Comparison of ENCODE assay signal across 5 fruit fly cellular contexts in the genomic region with DNA sequence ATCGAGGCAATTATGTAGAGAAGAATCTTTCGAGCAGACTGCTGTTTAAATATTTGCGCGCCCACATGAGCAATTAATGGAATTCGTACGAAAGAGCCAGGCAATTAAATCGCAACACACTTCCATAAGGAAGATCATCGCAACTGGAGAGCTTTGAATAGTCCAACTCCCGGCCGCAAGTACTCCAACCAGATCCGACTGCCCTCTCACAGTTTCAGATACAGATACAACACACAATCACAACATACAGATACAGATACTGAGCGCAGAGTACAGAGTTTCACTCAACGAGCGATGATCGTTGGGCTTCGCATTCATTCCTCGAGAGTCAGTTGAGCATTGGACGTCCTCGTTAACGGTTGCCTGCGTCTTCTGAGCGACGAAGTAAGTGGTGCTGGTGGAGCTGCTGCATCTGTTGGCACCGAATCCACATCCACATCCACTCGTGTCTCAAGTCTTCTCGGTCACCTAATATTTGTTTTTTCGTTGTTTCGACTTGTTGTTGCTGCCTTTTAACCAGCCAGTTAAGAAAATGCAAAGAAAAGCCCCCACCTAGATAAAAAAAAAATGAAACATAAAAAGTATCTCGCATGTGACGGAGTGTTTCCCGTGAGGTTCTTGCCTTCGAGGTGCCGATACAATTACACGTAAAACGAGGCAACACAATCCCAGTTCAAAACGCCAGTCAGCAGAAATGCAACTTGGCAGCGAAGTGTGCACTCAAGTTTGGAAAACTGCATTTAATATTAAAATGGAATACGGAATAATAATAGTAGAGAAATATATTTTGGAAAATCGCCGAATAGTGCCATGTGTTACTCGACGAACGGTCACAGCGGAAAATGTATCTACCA.
TF ChIP-seq lines count a peak whose summit lies in the region.

A gene (plus strand): TSS at position 326 of the 854 bp plus-strand sequence.

- TF ChIP-seq CTCF in whole organism, embryonic (GFP tag; optimal IDR thresholded peaks at IDR 0.05; lab: Kevin White, UChicago), result no peak

TF ChIP-seq in whole organism, adult, 20 proteins besides CTCF, POLR2A, EP300 and RAD21:
- TF ChIP-seq bab1 (GFP tag; optimal IDR thresholded peaks at IDR 0.05; lab: Kevin White, UChicago) (no peak), Hr96 (GFP tag; optimal IDR thresholded peaks at IDR 0.05; lab: Kevin White, UChicago) (no peak), CG7045 (GFP tag; optimal IDR thresholded peaks at IDR 0.05; lab: Kevin White, UChicago) (no peak), Crg-1 (GFP tag; optimal IDR thresholded peaks at IDR 0.05; lab: Kevin White, UChicago) (no peak), ovo (GFP tag; optimal IDR thresholded peaks at IDR 0.05; lab: Kevin White, UChicago) (no peak), CG11617 (GFP tag; optimal IDR thresholded peaks at IDR 0.05; lab: Kevin White, UChicago) (no peak), tj (GFP tag; optimal IDR thresholded peaks at IDR 0.05; lab: Kevin White, UChicago) (peak; percentile 91), toe (GFP tag; optimal IDR thresholded peaks at IDR 0.05; lab: Kevin White, UChicago) (no peak), CG33017 (tag; optimal IDR thresholded peaks at IDR 0.05; lab: Kevin White, UChicago) (no peak)

TF ChIP-seq in whole organism, embryonic, 481 proteins besides CTCF, POLR2A, EP300 and RAD21 (continues in another document):
- peak; percentile 35 for TF ChIP-seq odd (GFP tag; optimal IDR thresholded peaks at IDR 0.05; lab: Kevin White, UChicago)
- no peak for TF ChIP-seq CG3847 (GFP tag; IDR thresholded peaks at IDR 0.05; lab: Robert Waterston, UW)
- TF ChIP-seq onecut (GFP tag; IDR thresholded peaks at IDR 0.05; lab: Robert Waterston, UW), result no peak
- no peak for TF ChIP-seq Hr51 (GFP tag; optimal IDR thresholded peaks at IDR 0.05; lab: Kevin White, UChicago)
- no peak for TF ChIP-seq CG9797 (GFP tag; optimal IDR thresholded peaks at IDR 0.05; lab: Kevin White, UChicago)
- no peak for TF ChIP-seq CG8089 (GFP tag; optimal IDR thresholded peaks at IDR 0.05; lab: Kevin White, UChicago)
- TF ChIP-seq fd64A (GFP tag; optimal IDR thresholded peaks at IDR 0.05; lab: Kevin White, UChicago), result peak; percentile 29
- no peak for TF ChIP-seq CG1832 (GFP tag; optimal IDR thresholded peaks at IDR 0.05; lab: Kevin White, UChicago)
- TF ChIP-seq Neu2 (GFP tag; optimal IDR thresholded peaks at IDR 0.05; lab: Kevin White, UChicago; ENCODE audit: borderline replicate concordance), result no peak
- TF ChIP-seq Awh (GFP tag; IDR thresholded peaks at IDR 0.05; lab: Robert Waterston, UW), result no peak
- TF ChIP-seq kah (GFP tag; optimal IDR thresholded peaks at IDR 0.05; lab: Kevin White, UChicago), result no peak
- no peak for TF ChIP-seq wdn (GFP tag; IDR thresholded peaks at IDR 0.05; lab: Robert Waterston, UW)
- TF ChIP-seq Dip3 (GFP tag; optimal IDR thresholded peaks at IDR 0.05; lab: Kevin White, UChicago), result no peak
- no peak for TF ChIP-seq Fer2 (tag; optimal IDR thresholded peaks at IDR 0.05; lab: Kevin White, UChicago)
- no peak for TF ChIP-seq CG12104 (GFP tag; optimal IDR thresholded peaks at IDR 0.05; lab: Kevin White, UChicago)
- no peak for TF ChIP-seq tgo (GFP tag; IDR thresholded peaks at IDR 0.05; lab: Robert Waterston, UW)
- peak; percentile 43 for TF ChIP-seq CG6813 (GFP tag; optimal IDR thresholded peaks at IDR 0.05; lab: Kevin White, UChicago)
- TF ChIP-seq CG15479 (GFP tag; optimal IDR thresholded peaks at IDR 0.05; lab: Kevin White, UChicago), result peak; percentile 58
- no peak for TF ChIP-seq pfk (GFP tag; optimal IDR thresholded peaks at IDR 0.05; lab: Kevin White, UChicago)

TF ChIP-seq in whole organism, prepupa, 60 proteins besides CTCF, POLR2A, EP300 and RAD21 (continues in another document):
- peak; percentile 82 for TF ChIP-seq svp (GFP tag; lab: Kevin White, UChicago)
- TF ChIP-seq Hr4 (GFP tag; optimal IDR thresholded peaks at IDR 0.05; lab: Kevin White, UChicago), result no peak
- peak; percentile 6 for TF ChIP-seq CG34406 (GFP tag; optimal IDR thresholded peaks at IDR 0.05; lab: Kevin White, UChicago)
- peak; percentile 30; the same call in 1 of the 2 replicates for TF ChIP-seq CG15336 (GFP tag; IDR thresholded peaks at IDR 0.05; lab: Robert Waterston, UW)
- TF ChIP-seq OdsH (GFP tag; optimal IDR thresholded peaks at IDR 0.05; lab: Kevin White, UChicago), result no peak
- TF ChIP-seq CG8119 (GFP tag; IDR thresholded peaks at IDR 0.05; lab: Robert Waterston, UW), result peak; percentile 59; the same call in 2 of the 3 replicates
- TF ChIP-seq lz (GFP tag; optimal IDR thresholded peaks at IDR 0.05; lab: Kevin White, UChicago), result no peak
- no peak for TF ChIP-seq Hr39 (GFP tag; optimal IDR thresholded peaks at IDR 0.05; lab: Kevin White, UChicago)
- TF ChIP-seq fd85E (GFP tag; optimal IDR thresholded peaks at IDR 0.05; lab: Kevin White, UChicago), result peak; percentile 25
- TF ChIP-seq CG4318 (GFP tag; optimal IDR thresholded peaks at IDR 0.05; lab: Kevin White, UChicago), result no peak
- TF ChIP-seq Hr38 (GFP tag; optimal IDR thresholded peaks at IDR 0.05; lab: Kevin White, UChicago), result no peak
- no peak for TF ChIP-seq Lpt (GFP tag; optimal IDR thresholded peaks at IDR 0.05; lab: Kevin White, UChicago)
- no peak for TF ChIP-seq CG3032 (tag; optimal IDR thresholded peaks at IDR 0.05; lab: Kevin White, UChicago)
- TF ChIP-seq CG7368 (GFP tag; optimal IDR thresholded peaks at IDR 0.05; lab: Kevin White, UChicago), result no peak
- TF ChIP-seq Ets96B (tag; optimal IDR thresholded peaks at IDR 0.05; lab: Kevin White, UChicago), result peak; percentile 10
- no peak for TF ChIP-seq Sox102F (GFP tag; optimal IDR thresholded peaks at IDR 0.05; lab: Kevin White, UChicago)
- TF ChIP-seq CG6792 (GFP tag; optimal IDR thresholded peaks at IDR 0.05; lab: Kevin White, UChicago), result peak; percentile 12
- no peak for TF ChIP-seq Eip75B (GFP tag; optimal IDR thresholded peaks at IDR 0.05; lab: Kevin White, UChicago)
- no peak for TF ChIP-seq CG32006 (GFP tag; optimal IDR thresholded peaks at IDR 0.05; lab: Kevin White, UChicago)

TF ChIP-seq in whole organism, pupa, 21 proteins besides CTCF, POLR2A, EP300 and RAD21:
- TF ChIP-seq Pif1A (GFP tag; optimal IDR thresholded peaks at IDR 0.05; lab: Kevin White, UChicago) (peak; percentile 15), Ets98B (GFP tag; IDR thresholded peaks at IDR 0.05; lab: Robert Waterston, UW) (peak; percentile 66; the same call in 1 of the 2 replicates), CG12605 (GFP tag; IDR thresholded peaks at IDR 0.05; lab: Robert Waterston, UW) (0 out of 2 replicates have a peak, but pooled peaks have one; percentile 13), fd96Ca (GFP tag; IDR thresholded peaks at IDR 0.05; lab: Robert Waterston, UW) (peak; percentile 59; the same call in 1 of the 3 replicates), Pif1B (GFP tag; optimal IDR thresholded peaks at IDR 0.05; lab: Kevin White, UChicago) (no peak), gl (tag; optimal IDR thresholded peaks at IDR 0.05; lab: Kevin White, UChicago) (peak; percentile 23), CG8301 (tag; optimal IDR thresholded peaks at IDR 0.05; lab: Kevin White, UChicago) (no peak), CG8159 (tag; optimal IDR thresholded peaks at IDR 0.05; lab: Kevin White, UChicago) (peak; percentile 37), EcR (GFP tag; optimal IDR thresholded peaks at IDR 0.05; lab: Kevin White, UChicago) (peak; percentile 81), CG4496 (GFP tag; IDR thresholded peaks at IDR 0.05; lab: Robert Waterston, UW) (no peak; the same call in 2 of the 3 replicates), CG15710 (tag; optimal IDR thresholded peaks at IDR 0.05; lab: Kevin White, UChicago) (peak; percentile 1), CG14655 (GFP tag; optimal IDR thresholded peaks at IDR 0.05; lab: Kevin White, UChicago) (no peak)

TF ChIP-seq in whole organism, wandering third instar larva, 38 proteins besides CTCF, POLR2A, EP300 and RAD21 (continues in another document):
- TF ChIP-seq ey (GFP tag; optimal IDR thresholded peaks at IDR 0.05; lab: Kevin White, UChicago) (no peak), Dfd (GFP tag; optimal IDR thresholded peaks at IDR 0.05; lab: Kevin White, UChicago) (no peak), CG9705 (GFP tag; optimal IDR thresholded peaks at IDR 0.05; lab: Kevin White, UChicago) (no peak), lola (GFP tag; optimal IDR thresholded peaks at IDR 0.05; lab: Kevin White, UChicago) (no peak), foxo (GFP tag; optimal IDR thresholded peaks at IDR 0.05; lab: Kevin White, UChicago) (peak in 1 of 2 experiments; percentile 24), Hr83 (GFP tag; optimal IDR thresholded peaks at IDR 0.05; lab: Kevin White, UChicago; ENCODE audit: poor library complexity, severe bottlenecking) (peak; percentile 47), OdsH (GFP tag; optimal IDR thresholded peaks at IDR 0.05; lab: Kevin White, UChicago) (peak; percentile 22), usp (GFP tag; optimal IDR thresholded peaks at IDR 0.05; lab: Kevin White, UChicago) (no peak), Dif (GFP tag; optimal IDR thresholded peaks at IDR 0.05; lab: Kevin White, UChicago; ENCODE audit: partially characterized antibody) (peak; percentile 69), tai (GFP tag; optimal IDR thresholded peaks at IDR 0.05; lab: Kevin White, UChicago) (no peak), dmrt93B (GFP tag; optimal IDR thresholded peaks at IDR 0.05; lab: Kevin White, UChicago) (no peak), dsf (GFP tag; optimal IDR thresholded peaks at IDR 0.05; lab: Kevin White, UChicago; ENCODE audit: borderline replicate concordance) (no peak), fru (GFP tag; optimal IDR thresholded peaks at IDR 0.05; lab: Kevin White, UChicago) (no peak), Jra (GFP tag; optimal IDR thresholded peaks at IDR 0.05; lab: Kevin White, UChicago) (no peak), sv (GFP tag; optimal IDR thresholded peaks at IDR 0.05; lab: Kevin White, UChicago) (no peak), Vsx2 (GFP tag; optimal IDR thresholded peaks at IDR 0.05; lab: Kevin White, UChicago; ENCODE audit: partially characterized antibody) (no peak), CrebA (GFP tag; optimal IDR thresholded peaks at IDR 0.05; lab: Kevin White, UChicago; ENCODE audit: borderline replicate concordance) (peak; percentile 19), GATAd (GFP tag; optimal IDR thresholded peaks at IDR 0.05; lab: Kevin White, UChicago) (no peak), Abd-B (GFP tag; optimal IDR thresholded peaks at IDR 0.05; lab: Kevin White, UChicago) (no peak), CG32264 (GFP tag; optimal IDR thresholded peaks at IDR 0.05; lab: Kevin White, UChicago) (no peak), dl (GFP tag; optimal IDR thresholded peaks at IDR 0.05; lab: Kevin White, UChicago; ENCODE audit: insufficient read depth in 1 of 2, partially characterized antibody in 2 of 2) (peak; percentile 72 to 76), N (GFP tag; optimal IDR thresholded peaks at IDR 0.05; lab: Kevin White, UChicago) (no peak), rgr (GFP tag; optimal IDR thresholded peaks at IDR 0.05; lab: Kevin White, UChicago) (peak; percentile 34), sage (GFP tag; optimal IDR thresholded peaks at IDR 0.05; lab: Kevin White, UChicago) (no peak), Myc (optimal IDR thresholded peaks at IDR 0.05; lab: Kevin White, UChicago) (no peak), br (GFP tag; optimal IDR thresholded peaks at IDR 0.05; lab: Kevin White, UChicago) (no peak), brk (GFP tag; optimal IDR thresholded peaks at IDR 0.05; lab: Kevin White, UChicago) (no peak), psq (GFP tag; optimal IDR thresholded peaks at IDR 0.05; lab: Kevin White, UChicago) (peak; percentile 31)
